Worm (Caenorhabditis elegans) whole organism, L3 larva: ENCODE results near the gene H05C05.4.

Experiments used
- nfya-1 ChIP-seq: sonication (generic microtip); optimal IDR thresholded peaks from 2 replicates; lab custom pipeline; 2017; ENCODE audit warnings: missing genetic modification characterization, mild to moderate bottlenecking, missing compliant biosample characterization, antibody characterized with exemption, moderate library complexity; ENCODE audit not compliant: insufficient read depth
- nhr-12 ChIP-seq: fragments of 150-350 bp; optimal IDR thresholded peaks from 2 replicates; lab custom pipeline; 2014; ENCODE audit warnings: missing biosample characterization, missing genetic modification characterization
- nhr-28 ChIP-seq: fragments of 150-350 bp; optimal IDR thresholded peaks from 2 replicates; lab custom pipeline; 2014; ENCODE audit warnings: missing biosample characterization, missing genetic modification characterization
- nhr-77 ChIP-seq: fragments of 150-350 bp; optimal IDR thresholded peaks from 2 replicates; lab custom pipeline; 2014; ENCODE audit warnings: missing biosample characterization, missing genetic modification characterization
- ztf-11 ChIP-seq: fragments of 150-350 bp; optimal IDR thresholded peaks from 2 replicates; lab custom pipeline; 2014; ENCODE audit warnings: missing biosample characterization, missing genetic modification characterization

ce11 chrIII:2899705-2900104, 46.3 kb downstream of the H05C05.4 start:
- TF ChIP-seq nfya-1 (tag; lab: Kevin White, UChicago) (no peak), nhr-12 (no peak), nhr-77 (tag; lab: Kevin White, UChicago) (no peak), ztf-11 (no peak), nhr-28 (tag; lab: Kevin White, UChicago) (no peak)
